Fruit fly (Drosophila melanogaster): ENCODE results near the gene BI-1.

DNA sequence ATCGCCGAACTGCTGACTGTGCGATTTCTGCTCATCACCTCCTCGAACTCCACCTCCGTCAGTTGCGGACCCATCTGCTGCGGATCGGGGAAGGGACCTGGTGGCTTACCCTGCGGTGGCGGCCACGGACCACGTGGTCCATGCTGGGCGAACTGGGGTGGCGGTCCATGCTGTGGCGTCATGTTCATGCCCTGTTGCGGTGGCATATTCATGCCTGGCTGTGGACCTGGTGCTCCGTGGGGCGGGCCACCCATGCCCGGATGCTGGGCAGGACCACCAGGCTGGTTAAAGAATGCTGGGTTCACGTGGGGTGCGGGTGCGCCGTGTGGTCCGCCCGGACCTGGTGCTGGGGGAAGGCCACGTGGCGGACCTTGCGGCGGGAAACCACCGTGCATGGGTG is 3.5 kb upstream of the BI-1 start:
- no peak for TF ChIP-seq CG18599 (GFP tag; optimal IDR thresholded peaks at IDR 0.05)
- no peak for TF ChIP-seq stc (GFP tag; IDR thresholded peaks at IDR 0.05)
- no peak for TF ChIP-seq gfzf (GFP tag; optimal IDR thresholded peaks at IDR 0.05)
- TF ChIP-seq CG2202 (tag; optimal IDR thresholded peaks at IDR 0.05), result no peak
- no peak for TF ChIP-seq btn (GFP tag; optimal IDR thresholded peaks at IDR 0.05)
- TF ChIP-seq br (optimal IDR thresholded peaks at IDR 0.05), result no peak
